Worm (Caenorhabditis elegans): ENCODE measurements around the gene srh-33.

Gene srh-33

ce11 chrV:404210-404669 lies 38.9 kb downstream of the srh-33 start, which contains the start of gene nhr-252:
Gene nhr-252 (plus strand): TSS chrV:404619.
- TF ChIP-seq mel-28 (tag; optimal IDR thresholded peaks at IDR 0.05; ENCODE audit: borderline replicate concordance) (no peak), Y95B8A.8 (GFP tag; IDR thresholded peaks at IDR 0.05) (no peak), bed-1 (GFP tag; IDR thresholded peaks at IDR 0.05) (no peak), madf-10 (tag; optimal IDR thresholded peaks at IDR 0.05) (no peak), let-526 (GFP tag; IDR thresholded peaks at IDR 0.05) (no peak), ztf-6 (GFP tag; IDR thresholded peaks at IDR 0.05) (no peak), B0261.1 (tag; optimal IDR thresholded peaks at IDR 0.05) (no peak), ceh-27 (GFP tag; optimal IDR thresholded peaks at IDR 0.05) (no peak), egl-44 (GFP tag; IDR thresholded peaks at IDR 0.05) (no peak), nhr-179 (tag; optimal IDR thresholded peaks at IDR 0.05) (no peak)

ce11 chrV:403028-403427 lies 40.1 kb downstream of the srh-33 start, which contains the start of gene srh-62:
Gene srh-62 (minus strand): TSS chrV:403128.
- no peak for TF ChIP-seq bed-2 (GFP tag; IDR thresholded peaks at IDR 0.05)
- TF ChIP-seq hmg-20 (GFP tag; IDR thresholded peaks at IDR 0.05): no peak
- no peak for TF ChIP-seq attf-3 (GFP tag; conservative IDR thresholded peaks at IDR 0.05)
- no peak for TF ChIP-seq pbrm-1 (GFP tag; IDR thresholded peaks at IDR 0.05)
- TF ChIP-seq F52B5.7 (tag; optimal IDR thresholded peaks at IDR 0.05): no peak
- no peak for TF ChIP-seq mcd-1 (GFP tag; IDR thresholded peaks at IDR 0.05)
- TF ChIP-seq let-607 (tag; optimal IDR thresholded peaks at IDR 0.05): no peak
- no peak for TF ChIP-seq nhr-120 (GFP tag; IDR thresholded peaks at IDR 0.05)
- TF ChIP-seq nhr-90 (tag; optimal IDR thresholded peaks at IDR 0.05): no peak
- no peak for TF ChIP-seq lsl-1 (GFP tag; optimal IDR thresholded peaks at IDR 0.05)
- TF ChIP-seq F49E8.2 (tag; optimal IDR thresholded peaks at IDR 0.05; ENCODE audit: insufficient read depth): no peak
- TF ChIP-seq Y56A3A.18 (GFP tag; IDR thresholded peaks at IDR 0.05): no peak
- no peak for TF ChIP-seq lin-54 (GFP tag; optimal IDR thresholded peaks at IDR 0.05)
- TF ChIP-seq ceh-40 (GFP tag; IDR thresholded peaks at IDR 0.05): no peak

ce11 chrV:399721-400120 lies 43.4 kb downstream of the srh-33 start, which contains the start of gene scl-27:
Gene scl-27 (plus strand): TSS chrV:400021.
- TF ChIP-seq ceh-100 (GFP tag; IDR thresholded peaks at IDR 0.05) (no peak), mel-28 (tag; optimal IDR thresholded peaks at IDR 0.05; ENCODE audit: borderline replicate concordance) (no peak), hlh-26 (GFP tag; conservative IDR thresholded peaks at IDR 0.05) (no peak), tlf-1 (GFP tag; optimal IDR thresholded peaks at IDR 0.05) (no peak), tbp1 (GFP tag; optimal IDR thresholded peaks at IDR 0.05) (no peak), cebp-1 (GFP tag; IDR thresholded peaks at IDR 0.05) (no peak), cebp-1 (tag; optimal IDR thresholded peaks at IDR 0.05) (no peak), ztf-3 (GFP tag; optimal IDR thresholded peaks at IDR 0.05) (no peak)

- TF ChIP-seq unc-62 (GFP tag; optimal IDR thresholded peaks at IDR 0.05) (no peak), sdz-38 (tag; optimal IDR thresholded peaks at IDR 0.05) (no peak), B0035.1 (tag; optimal IDR thresholded peaks at IDR 0.05) (no peak), bed-2 (GFP tag; IDR thresholded peaks at IDR 0.05) (no peak), cebp-1 (GFP tag; IDR thresholded peaks at IDR 0.05) (no peak), cebp-1 (tag; optimal IDR thresholded peaks at IDR 0.05) (no peak), B0019.2 (GFP tag; conservative IDR thresholded peaks at IDR 0.05) (no peak), rpc-1 (optimal IDR thresholded peaks at IDR 0.05) (no peak), rpc-1 (tag; optimal IDR thresholded peaks at IDR 0.05) (no peak), B0336.3 (GFP tag; IDR thresholded peaks at IDR 0.05) (no peak), mxl-1 (tag; optimal IDR thresholded peaks at IDR 0.05) (no peak), attf-3 (GFP tag; conservative IDR thresholded peaks at IDR 0.05) (no peak), K11D2.4 (GFP tag; IDR thresholded peaks at IDR 0.05) (no peak), bed-1 (GFP tag; IDR thresholded peaks at IDR 0.05) (no peak), repo-1 (tag; optimal IDR thresholded peaks at IDR 0.05) (no peak), D2030.7 (GFP tag; IDR thresholded peaks at IDR 0.05) (no peak), aptf-3 (GFP tag; IDR thresholded peaks at IDR 0.05) (no peak), nfya-1 (tag; optimal IDR thresholded peaks at IDR 0.05; ENCODE audit: borderline replicate concordance, insufficient read depth) (no peak), ceh-58 (GFP tag; IDR thresholded peaks at IDR 0.05) (no peak), pbrm-1 (GFP tag; IDR thresholded peaks at IDR 0.05) (no peak), ceh-79 (tag; optimal IDR thresholded peaks at IDR 0.05) (no peak), ztf-3 (GFP tag; optimal IDR thresholded peaks at IDR 0.05) (no peak)
These were observed 46.8 kb downstream of the srh-33 start, which contains the start of gene nhr-253 for ce11 chrV:396309-396708. Gene nhr-253 (plus strand): TSS chrV:396593.

Measured in whole organism, young adult.